Worm (Caenorhabditis elegans): ENCODE measurements around the gene slc-36.1.

The slc-36.1 gene

DNA sequence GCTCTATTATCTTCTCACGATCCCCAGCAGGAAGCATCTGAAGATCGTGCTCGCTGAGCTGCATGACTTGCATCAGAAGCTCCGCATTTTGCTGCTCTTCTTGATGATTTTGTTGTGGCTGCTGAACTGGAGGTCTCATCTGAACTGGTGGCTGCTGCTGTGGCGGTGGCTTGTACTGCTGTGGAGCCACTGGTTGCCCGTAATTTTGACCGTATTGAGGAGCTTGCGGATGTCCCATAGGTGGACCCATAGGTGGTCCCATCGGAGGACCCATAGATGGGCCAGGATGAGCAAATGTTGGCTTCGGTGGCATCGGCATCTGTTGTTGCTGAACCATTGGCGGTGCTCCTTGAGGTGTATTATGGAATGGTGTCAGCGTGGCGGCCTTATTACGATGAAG is 40.3 kb upstream of the slc-36.1 start:
- TF ChIP-seq dsc-1 (tag; optimal IDR thresholded peaks at IDR 0.05) (no peak), ceh-82 (tag; optimal IDR thresholded peaks at IDR 0.05) (no peak), ceh-90 (tag; optimal IDR thresholded peaks at IDR 0.05) (no peak), elt-3 (tag; optimal IDR thresholded peaks at IDR 0.05) (no peak), grh-1 (GFP tag; IDR thresholded peaks at IDR 0.05) (no peak), rnt-1 (tag; optimal IDR thresholded peaks at IDR 0.05) (no peak), lin-35 (GFP tag; optimal IDR thresholded peaks at IDR 0.05) (no peak), blmp-1 (tag; optimal IDR thresholded peaks at IDR 0.05) (no peak)

DNA sequence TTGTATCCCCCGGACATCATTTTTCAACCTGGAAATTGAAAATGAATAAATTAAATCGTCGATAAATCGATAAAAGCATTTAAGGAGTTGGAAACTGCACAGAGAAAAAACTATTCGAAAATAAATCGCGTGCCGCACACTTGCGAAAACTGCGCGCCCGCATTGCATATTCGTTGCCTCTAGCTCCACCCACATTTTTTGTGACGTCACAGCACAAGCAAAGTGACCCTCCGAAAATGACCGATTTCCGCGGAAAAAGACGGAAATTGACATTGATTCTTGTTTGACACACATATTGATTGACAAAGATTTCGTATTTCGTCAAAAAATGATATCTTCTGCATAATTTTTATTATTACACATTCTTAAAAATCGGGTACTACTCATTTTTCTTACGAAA is 38.4 kb upstream of the slc-36.1 start, which contains the start of gene cpf-2:
TSS of gene cpf-2 (minus strand) at position 28 of the 400 bp plus-strand sequence.
- TF ChIP-seq lsy-2 (tag; optimal IDR thresholded peaks at IDR 0.05): peak; percentile 80
- TF ChIP-seq unc-98 (GFP tag; IDR thresholded peaks at IDR 0.05): peak; percentile 37; the same call in 1 of the 2 replicates
- TF ChIP-seq C16A3.4 (tag; optimal IDR thresholded peaks at IDR 0.05): peak; percentile 77
- TF ChIP-seq dpl-1 (GFP tag; optimal IDR thresholded peaks at IDR 0.05): peak; percentile 64 to 73 (median 73)
- peak; percentile 73 for TF ChIP-seq nhr-19 (GFP tag; conservative IDR thresholded peaks at IDR 0.05)
- TF ChIP-seq dsc-1 (tag; optimal IDR thresholded peaks at IDR 0.05): peak; percentile 86
- TF ChIP-seq lin-39 (tag; optimal IDR thresholded peaks at IDR 0.05): peak; percentile 55
- no peak for TF ChIP-seq zag-1 (tag; optimal IDR thresholded peaks at IDR 0.05)
- peak in 1 of 2 experiments; percentile 58 for TF ChIP-seq mdl-1 (tag; optimal IDR thresholded peaks at IDR 0.05)
- peak; percentile 59 for TF ChIP-seq jun-1 (tag; optimal IDR thresholded peaks at IDR 0.05)
- peak; percentile 92 for TF ChIP-seq rnt-1 (tag; optimal IDR thresholded peaks at IDR 0.05)
- TF ChIP-seq egl-27 (tag; optimal IDR thresholded peaks at IDR 0.05): no peak
- TF ChIP-seq sptf-1 (tag; optimal IDR thresholded peaks at IDR 0.05): no peak
- peak; percentile 72 for TF ChIP-seq lir-3 (tag; optimal IDR thresholded peaks at IDR 0.05; ENCODE audit: poor library complexity)
- TF ChIP-seq swsn-7 (tag; optimal IDR thresholded peaks at IDR 0.05): peak; percentile 84
- TF ChIP-seq nhr-47 (tag; optimal IDR thresholded peaks at IDR 0.05): peak; percentile 87
- TF ChIP-seq sup-37 (GFP tag; optimal IDR thresholded peaks at IDR 0.05): no peak
- peak; percentile 77 to 80 for TF ChIP-seq efl-1 (optimal IDR thresholded peaks at IDR 0.05)
- TF ChIP-seq efl-1 (GFP tag; optimal IDR thresholded peaks at IDR 0.05 in 1 of 2): peak; percentile 73 to 97
- TF ChIP-seq sox-4 (tag; optimal IDR thresholded peaks at IDR 0.05): peak; percentile 42
- TF ChIP-seq pqm-1 (tag; optimal IDR thresholded peaks at IDR 0.05): no peak
- TF ChIP-seq hlh-17 (GFP tag; optimal IDR thresholded peaks at IDR 0.05; ENCODE audit: borderline replicate concordance): no peak
- peak; percentile 89 for TF ChIP-seq snu-23 (GFP tag; optimal IDR thresholded peaks at IDR 0.05)
- peak; percentile 91 for TF ChIP-seq nhr-71 (tag; optimal IDR thresholded peaks at IDR 0.05)
- TF ChIP-seq fos-1 (tag; optimal IDR thresholded peaks at IDR 0.05): no peak
- no peak for TF ChIP-seq alr-1 (tag; optimal IDR thresholded peaks at IDR 0.05; ENCODE audit: borderline replicate concordance)
- peak; percentile 42 for TF ChIP-seq elt-2 (tag; optimal IDR thresholded peaks at IDR 0.05)
- no peak for TF ChIP-seq nhr-28 (tag; optimal IDR thresholded peaks at IDR 0.05)
- no peak for TF ChIP-seq hlh-4 (tag; optimal IDR thresholded peaks at IDR 0.05)
- peak; percentile 83 for TF ChIP-seq xbp-1 (tag; optimal IDR thresholded peaks at IDR 0.05)
- TF ChIP-seq nhr-77 (tag; optimal IDR thresholded peaks at IDR 0.05): peak; percentile 13
- TF ChIP-seq nhr-237 (tag; optimal IDR thresholded peaks at IDR 0.05): no peak
- peak; percentile 74 for TF ChIP-seq lin-14 (GFP tag; optimal IDR thresholded peaks at IDR 0.05)
- peak; percentile 30 for TF ChIP-seq fkh-10 (GFP tag; optimal IDR thresholded peaks at IDR 0.05)
- no peak for TF ChIP-seq ceh-8 (GFP tag; optimal IDR thresholded peaks at IDR 0.05)
- TF ChIP-seq nhr-76 (tag; optimal IDR thresholded peaks at IDR 0.05): peak; percentile 87
- peak; percentile 85 for TF ChIP-seq irx-1 (tag; optimal IDR thresholded peaks at IDR 0.05)
- peak; percentile 31 for TF ChIP-seq ceh-90 (tag; optimal IDR thresholded peaks at IDR 0.05)
- no peak for TF ChIP-seq mef-2 (tag; optimal IDR thresholded peaks at IDR 0.05)
- TF ChIP-seq ztf-4 (tag; optimal IDR thresholded peaks at IDR 0.05): peak; percentile 54
- peak; percentile 82 for TF ChIP-seq unc-130 (tag; optimal IDR thresholded peaks at IDR 0.05)
- peak; percentile 81 for TF ChIP-seq nhr-20 (tag; optimal IDR thresholded peaks at IDR 0.05)
- peak; percentile 46 for TF ChIP-seq vab-15 (tag; optimal IDR thresholded peaks at IDR 0.05)
- no peak for TF ChIP-seq ces-1 (GFP tag; optimal IDR thresholded peaks at IDR 0.05)
- TF ChIP-seq skn-1 (tag; optimal IDR thresholded peaks at IDR 0.05): peak; percentile 80
- TF ChIP-seq aha-1 (tag; optimal IDR thresholded peaks at IDR 0.05): no peak
- TF ChIP-seq blmp-1 (tag; optimal IDR thresholded peaks at IDR 0.05): peak; percentile 62

Measured in whole organism, L1 larva.